Worm (Caenorhabditis elegans) whole organism, late embryonic: ENCODE data around the gene rfip-1.

Source experiments
- F13H6.1 ChIP-seq: sonication (generic microtip); optimal IDR thresholded peaks from 2 replicates; lab custom pipeline; 2016; ENCODE audit warnings: missing genetic modification characterization, missing compliant biosample characterization
- ahr-1 ChIP-seq: sonication (generic microtip); optimal IDR thresholded peaks from 2 replicates; lab custom pipeline; 2016; ENCODE audit warnings: missing genetic modification characterization, missing compliant biosample characterization
- ama-1 ChIP-seq: fragments of 150-350 bp; optimal IDR thresholded peaks from 2 replicates; lab custom pipeline; 2014
- ceh-19 ChIP-seq: fragments of 200-800 bp; sonication (Bioruptor generic); optimal IDR thresholded peaks from 2 replicates; lab custom pipeline; 2018; ENCODE audit warnings: mild to moderate bottlenecking, missing genetic modification characterization, missing compliant biosample characterization
- ceh-9 ChIP-seq: sonication (generic microtip); optimal IDR thresholded peaks from 2 replicates; lab custom pipeline; 2016; ENCODE audit warnings: mild to moderate bottlenecking, missing genetic modification characterization, inconsistent platforms, missing compliant biosample characterization
- dve-1 ChIP-seq: sonication (generic microtip); optimal IDR thresholded peaks from 2 replicates; lab custom pipeline; 2017; ENCODE audit warnings: antibody characterized with exemption, mild to moderate bottlenecking, missing genetic modification characterization, missing compliant biosample characterization
- elt-4 ChIP-seq: sonication (generic microtip); optimal IDR thresholded peaks from 2 replicates; lab custom pipeline; 2016; ENCODE audit warnings: missing genetic modification characterization, missing compliant biosample characterization
- nfya-1 ChIP-seq: sonication (generic microtip); optimal IDR thresholded peaks from 2 replicates; lab custom pipeline; 2017; ENCODE audit warnings: missing genetic modification characterization, mild to moderate bottlenecking, missing compliant biosample characterization, antibody characterized with exemption, moderate library complexity
- odd-2 ChIP-seq: sonication (generic microtip); optimal IDR thresholded peaks from 2 replicates; lab custom pipeline; 2017; ENCODE audit warnings: antibody characterized with exemption, mild to moderate bottlenecking, missing genetic modification characterization, missing compliant biosample characterization
- pqm-1 ChIP-seq: sonication (generic microtip); optimal IDR thresholded peaks from 2 replicates; lab custom pipeline; 2016; ENCODE audit warnings: missing genetic modification characterization, missing compliant biosample characterization
- rnt-1 ChIP-seq: sonication (generic microtip); optimal IDR thresholded peaks from 2 replicates; lab custom pipeline; 2016; ENCODE audit warnings: missing genetic modification characterization, missing compliant biosample characterization
- unc-3 ChIP-seq, 2 experiments: fragments of 200-800 bp in 1 of 2; sonication (Bioruptor generic) in 1 of 2; sonication (generic microtip) in 1 of 2; conservative IDR thresholded peaks in 1 of 2; optimal IDR thresholded peaks in 1 of 2; 2 replicates each; pipeline versions ENCODE4 v1.3.6 to Lab custom; 2016 to 2022; ENCODE audit warnings: missing compliant biosample characterization in 2 of 2, missing genetic modification characterization in 2 of 2, missing genetic modification reagents in 1 of 2
- unc-86 ChIP-seq: sonication (generic microtip); optimal IDR thresholded peaks from 2 replicates; lab custom pipeline; 2016; ENCODE audit warnings: missing genetic modification characterization, missing compliant biosample characterization

ce11 chrII:5853261-5853660, 31.1 kb upstream of the rfip-1 start:
- no peak for TF ChIP-seq F13H6.1
- TF ChIP-seq ceh-9 (tag; lab: Kevin White, UChicago): no peak
- TF ChIP-seq unc-86 (tag; lab: Kevin White, UChicago): no peak
- TF ChIP-seq elt-4 (tag; lab: Kevin White, UChicago): no peak
- TF ChIP-seq nfya-1: no peak
- TF ChIP-seq unc-3 (GFP tag; conservative IDR thresholded peaks at IDR 0.05; lab: Robert Waterston, UW): no peak
- TF ChIP-seq unc-3 (tag; optimal IDR thresholded peaks at IDR 0.05; lab: Kevin White, UChicago): no peak
- no peak for TF ChIP-seq pqm-1 (tag; lab: Kevin White, UChicago)
- TF ChIP-seq dve-1: no peak
- TF ChIP-seq ama-1 (lab: Kevin White, UChicago): no peak
- no peak for TF ChIP-seq ahr-1 (tag; lab: Kevin White, UChicago)
- no peak for TF ChIP-seq odd-2 (tag; lab: Kevin White, UChicago)
- TF ChIP-seq ceh-19: no peak
- TF ChIP-seq rnt-1: no peak
